Fruit fly (Drosophila melanogaster) Kc167 (cell line): ENCODE measurements around the gene Naam.

Experiments used
- Sin3A ChIP-seq: fragments of >200 bp; optimal IDR thresholded peaks from 2 replicates; lab custom pipeline; 2018; ENCODE audit warnings: missing external identifiers
- psq ChIP-seq: fragments of >200 bp; optimal IDR thresholded peaks from 2 replicates; lab custom pipeline; 2017; ENCODE audit warnings: missing external identifiers
- ttk ChIP-seq: sonication (Bioruptor generic); optimal IDR thresholded peaks from 2 replicates; lab custom pipeline; 2017; ENCODE audit warnings: missing external identifiers

dm6 chr3R:19632685-19633116 is 38.5 kb upstream of the Naam start, which contains the start of gene CG6231:
- TF ChIP-seq ttk (lab: Kevin White, UChicago) (no peak), Sin3A (no peak), psq (no peak)
